Fruit fly (Drosophila melanogaster): ENCODE data around the gene CG7906.

The CG7906 gene

DNA sequence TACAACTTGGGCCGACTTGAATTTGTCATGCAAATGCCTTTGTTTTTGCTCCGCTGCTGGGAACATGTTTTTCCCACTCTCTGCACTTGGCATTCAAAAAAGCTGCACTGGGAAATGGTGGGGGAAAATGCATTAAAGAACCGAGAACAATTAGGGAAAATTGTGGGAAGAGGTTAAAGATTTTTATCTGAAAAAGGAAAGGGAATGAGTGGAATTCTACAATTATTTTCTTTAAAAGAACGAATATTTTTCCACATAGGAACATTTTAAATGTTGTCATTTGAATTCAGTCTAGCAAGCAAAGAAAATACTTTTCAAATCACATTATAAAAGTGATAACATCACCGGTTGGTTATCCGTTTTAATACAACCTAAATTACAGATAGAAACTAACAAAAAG lies 33.4 kb upstream of the CG7906 start, which contains the start of gene saturn:
saturn (plus strand) TSS at position 301 of the 400 bp plus-strand sequence.
- TF ChIP-seq CG11762 (GFP tag; optimal IDR thresholded peaks at IDR 0.05; ENCODE audit: insufficient read depth) (no peak), fd85E (GFP tag; optimal IDR thresholded peaks at IDR 0.05) (no peak), Eip78C (GFP tag) (peak; percentile 14)

DNA sequence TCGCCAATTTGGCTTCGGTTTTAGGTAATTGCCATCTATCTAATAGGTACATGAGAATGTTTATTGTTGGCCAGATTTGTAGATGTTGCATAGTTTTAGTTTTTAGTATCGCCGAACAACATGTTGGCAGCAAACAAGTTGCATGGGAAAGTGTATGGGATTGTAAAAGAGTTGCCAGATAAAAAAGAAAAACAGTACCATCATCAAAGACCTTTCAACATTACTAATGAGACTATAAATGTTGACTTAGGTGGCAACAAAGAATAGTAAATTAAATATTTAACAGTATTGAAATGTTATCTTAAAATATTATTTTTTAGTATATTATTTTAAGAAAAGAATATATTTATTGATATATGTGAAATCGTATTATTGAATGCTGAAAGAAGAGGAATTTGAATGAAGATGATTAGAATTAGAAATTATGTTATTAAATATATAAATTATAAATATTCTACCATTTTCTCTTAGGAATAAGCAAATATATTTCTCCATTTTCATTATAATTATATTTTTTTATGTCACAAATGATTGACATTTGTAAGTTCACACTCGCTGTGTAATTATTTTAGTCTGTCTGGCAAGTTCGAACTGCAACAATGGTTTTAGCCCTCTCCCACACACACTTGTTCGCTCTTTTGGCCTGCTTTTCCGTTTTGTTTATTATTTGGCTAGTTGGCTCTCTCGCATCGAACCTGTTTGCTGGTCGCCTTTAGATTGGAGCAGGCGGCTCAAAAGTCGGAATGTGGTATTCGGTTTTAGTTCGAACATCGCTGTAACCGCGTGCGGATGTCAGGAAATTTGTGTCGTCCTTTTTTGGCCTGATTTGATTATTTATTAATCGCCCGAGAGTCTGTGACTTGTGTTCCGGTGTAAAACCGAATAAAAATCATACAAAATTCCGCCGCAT lies 31.5 kb upstream of the CG7906 start:
- TF ChIP-seq Blimp-1 (GFP tag; optimal IDR thresholded peaks at IDR 0.05) = no peak
- no peak for TF ChIP-seq vri (GFP tag; optimal IDR thresholded peaks at IDR 0.05)
- TF ChIP-seq CG34406 (GFP tag; optimal IDR thresholded peaks at IDR 0.05) = peak; percentile 26
- no peak for TF ChIP-seq dac (GFP tag; optimal IDR thresholded peaks at IDR 0.05)
- TF ChIP-seq salr (GFP tag; optimal IDR thresholded peaks at IDR 0.05) = peak in 1 of 2 experiments; percentile 54
- TF ChIP-seq spab (GFP tag; optimal IDR thresholded peaks at IDR 0.05) = no peak
- TF ChIP-seq fkh (GFP tag; optimal IDR thresholded peaks at IDR 0.05) = peak; percentile 54
- peak; percentile 12 for TF ChIP-seq esn (GFP tag; optimal IDR thresholded peaks at IDR 0.05)
- TF ChIP-seq fd85E (GFP tag; optimal IDR thresholded peaks at IDR 0.05) = no peak
- TF ChIP-seq Ets21C (GFP tag; optimal IDR thresholded peaks at IDR 0.05) = no peak
- TF ChIP-seq CG10631 (GFP tag; optimal IDR thresholded peaks at IDR 0.05) = peak; percentile 47
- TF ChIP-seq Ets96B (tag; optimal IDR thresholded peaks at IDR 0.05) = peak; percentile 13
- no peak for TF ChIP-seq CG10669 (GFP tag; optimal IDR thresholded peaks at IDR 0.05)
- 0 out of 3 replicates have a peak, but pooled peaks have one; percentile 45 for TF ChIP-seq CG8119 (GFP tag; IDR thresholded peaks at IDR 0.05)
- no peak for TF ChIP-seq Eip93F (GFP tag; optimal IDR thresholded peaks at IDR 0.05)
- TF ChIP-seq Eip75B (GFP tag; optimal IDR thresholded peaks at IDR 0.05) = no peak
- no peak for TF ChIP-seq CG6792 (GFP tag; optimal IDR thresholded peaks at IDR 0.05)
- TF ChIP-seq CG3919 (GFP tag; optimal IDR thresholded peaks at IDR 0.05) = no peak
- TF ChIP-seq CG6854 (GFP tag; optimal IDR thresholded peaks at IDR 0.05) = no peak
- no peak for TF ChIP-seq Hr38 (GFP tag; optimal IDR thresholded peaks at IDR 0.05)
- TF ChIP-seq dsx (GFP tag; optimal IDR thresholded peaks at IDR 0.05; ENCODE audit: poor library complexity, severe bottlenecking) = no peak
- peak; percentile 30 for TF ChIP-seq Hr4 (GFP tag; optimal IDR thresholded peaks at IDR 0.05)
- no peak for TF ChIP-seq lz (GFP tag; optimal IDR thresholded peaks at IDR 0.05)
- TF ChIP-seq CG11902 (GFP tag; optimal IDR thresholded peaks at IDR 0.05) = no peak
- no peak; the same call in 2 of the 3 replicates for TF ChIP-seq eg (GFP tag; IDR thresholded peaks at IDR 0.05)
- peak; percentile 1 for TF ChIP-seq Sox102F (GFP tag; optimal IDR thresholded peaks at IDR 0.05)
- no peak for TF ChIP-seq Met (GFP tag; optimal IDR thresholded peaks at IDR 0.05)
- no peak for TF ChIP-seq topi (GFP tag; optimal IDR thresholded peaks at IDR 0.05)
- 0 out of 3 replicates have a peak, but pooled peaks have one; percentile 6 for TF ChIP-seq CG6163 (GFP tag; IDR thresholded peaks at IDR 0.05)
- TF ChIP-seq CG7368 (GFP tag; optimal IDR thresholded peaks at IDR 0.05) = no peak
- no peak for TF ChIP-seq svp (GFP tag)
- TF ChIP-seq CG4318 (GFP tag; optimal IDR thresholded peaks at IDR 0.05) = peak; percentile 44
- TF ChIP-seq fd59A (GFP tag; optimal IDR thresholded peaks at IDR 0.05) = no peak
- TF ChIP-seq CG6808 (GFP tag; optimal IDR thresholded peaks at IDR 0.05) = no peak
- TF ChIP-seq CG32006 (GFP tag; optimal IDR thresholded peaks at IDR 0.05) = peak; percentile 71
- no peak for TF ChIP-seq CG11762 (GFP tag; optimal IDR thresholded peaks at IDR 0.05; ENCODE audit: insufficient read depth)
- peak; percentile 27 for TF ChIP-seq CG3032 (tag; optimal IDR thresholded peaks at IDR 0.05)
- no peak for TF ChIP-seq CG9139 (GFP tag; optimal IDR thresholded peaks at IDR 0.05)
- no peak for TF ChIP-seq Gug (GFP tag; IDR thresholded peaks at IDR 0.05)
- TF ChIP-seq CG6276 (GFP tag; optimal IDR thresholded peaks at IDR 0.05) = peak; percentile 57
- TF ChIP-seq pdm3 (GFP tag; optimal IDR thresholded peaks at IDR 0.05) = peak; percentile 28
- TF ChIP-seq CG11294 (GFP tag; IDR thresholded peaks at IDR 0.05) = no peak
- TF ChIP-seq CG8632 (GFP tag; optimal IDR thresholded peaks at IDR 0.05) = no peak
- peak; percentile 27 for TF ChIP-seq acj6 (GFP tag; optimal IDR thresholded peaks at IDR 0.05)
- TF ChIP-seq CG1621 (tag; optimal IDR thresholded peaks at IDR 0.05) = no peak
- TF ChIP-seq Sox15 (GFP tag; optimal IDR thresholded peaks at IDR 0.05) = no peak
